Fruit fly (Drosophila melanogaster): ENCODE measurements around the gene RpS5a.

The RpS5a gene

DNA sequence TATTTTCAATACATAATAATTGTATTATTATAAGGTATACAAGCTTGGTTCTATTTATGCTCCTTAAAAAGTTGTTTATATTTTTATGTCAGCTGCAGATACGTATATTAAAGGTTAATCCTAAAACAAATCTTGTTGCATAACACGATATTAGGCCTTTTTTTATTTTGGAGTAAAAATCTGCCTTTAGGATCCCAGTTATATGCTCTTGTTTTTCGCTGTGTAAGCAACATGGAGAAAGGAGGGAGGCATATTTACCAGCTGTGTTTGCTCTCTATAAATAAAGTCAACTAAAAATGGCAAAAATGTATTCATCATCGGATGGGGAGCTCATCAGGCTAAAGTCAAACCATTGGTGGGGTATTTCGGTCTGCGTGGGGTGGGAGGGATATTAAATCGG lies 26.5 kb downstream of the RpS5a start (continued):
- TF ChIP-seq CG3281 (GFP tag; optimal IDR thresholded peaks at IDR 0.05) (no peak), CG9215 (GFP tag; IDR thresholded peaks at IDR 0.05) (no peak), Chrac-16 (GFP tag; optimal IDR thresholded peaks at IDR 0.05) (peak; percentile 2), zfh1 (GFP tag; IDR thresholded peaks at IDR 0.05) (no peak), rib (GFP tag; IDR thresholded peaks at IDR 0.05) (no peak), bab2 (GFP tag; optimal IDR thresholded peaks at IDR 0.05) (peak; percentile 9), row (GFP tag; IDR thresholded peaks at IDR 0.05) (0 out of 3 replicates have a peak, but pooled peaks have one; percentile 18)

DNA sequence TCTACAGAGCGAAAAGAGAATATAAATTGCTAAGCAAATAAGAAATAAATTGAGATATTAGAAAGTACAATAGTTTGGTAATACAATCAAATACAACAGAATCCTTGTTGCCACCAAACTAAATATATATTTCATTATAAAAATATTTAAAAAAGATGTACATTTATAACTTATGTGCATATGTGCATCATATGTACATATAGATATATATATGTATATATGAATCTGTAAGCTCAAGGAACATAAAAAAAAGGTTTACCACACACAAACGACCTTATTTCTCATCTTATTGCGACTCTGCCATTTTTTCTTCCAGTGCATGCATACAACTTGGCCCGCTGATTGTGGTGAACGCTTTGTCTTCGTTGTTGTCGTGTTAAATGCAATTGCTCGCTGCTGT lies 34.7 kb downstream of the RpS5a start:
- TF ChIP-seq gem (tag; optimal IDR thresholded peaks at IDR 0.05) (peak; percentile 62), dmrt11E (tag; optimal IDR thresholded peaks at IDR 0.05) (peak; percentile 37), phol (tag; optimal IDR thresholded peaks at IDR 0.05) (peak; percentile 2), CG12659 (GFP tag; optimal IDR thresholded peaks at IDR 0.05) (no peak), cas (GFP tag; IDR thresholded peaks at IDR 0.05) (no peak), bsh (GFP tag; optimal IDR thresholded peaks at IDR 0.05) (peak in 1 of 2 experiments; percentile 33), Sin3A (optimal IDR thresholded peaks at IDR 0.05) (no peak), CG31441 (GFP tag; IDR thresholded peaks at IDR 0.05) (0 out of 2 replicates have a peak, but pooled peaks have one; percentile 12), CG2116 (GFP tag; optimal IDR thresholded peaks at IDR 0.05) (no peak), CG13287 (GFP tag; IDR thresholded peaks at IDR 0.05; ENCODE audit: partially characterized antibody) (no peak), az2 (GFP tag; optimal IDR thresholded peaks at IDR 0.05) (peak; percentile 24), CG11504 (tag; optimal IDR thresholded peaks at IDR 0.05) (peak; percentile 51), H2.0 (GFP tag; IDR thresholded peaks at IDR 0.05) (no peak), Ravus (GFP tag; IDR thresholded peaks at IDR 0.05) (no peak), CG8478 (optimal IDR thresholded peaks at IDR 0.05) (no peak), CG34422 (GFP tag; IDR thresholded peaks at IDR 0.05) (no peak), ssp (GFP tag; IDR thresholded peaks at IDR 0.05) (no peak), CG12391 (tag; optimal IDR thresholded peaks at IDR 0.05) (peak; percentile 40), CG31388 (GFP tag; optimal IDR thresholded peaks at IDR 0.05) (no peak), dmrt99B (tag; optimal IDR thresholded peaks at IDR 0.05) (peak; percentile 44), unpg (GFP tag; optimal IDR thresholded peaks at IDR 0.05) (peak; percentile 17), Ssrp (tag; optimal IDR thresholded peaks at IDR 0.05) (peak; percentile 30), nmo (GFP tag; optimal IDR thresholded peaks at IDR 0.05) (peak; percentile 34), grau (tag; optimal IDR thresholded peaks at IDR 0.05) (peak; percentile 21), sisA (GFP tag; IDR thresholded peaks at IDR 0.05) (0 out of 2 replicates have a peak, but pooled peaks have one; percentile 17), gcm (GFP tag; optimal IDR thresholded peaks at IDR 0.05) (peak; percentile 23), CG18262 (tag; optimal IDR thresholded peaks at IDR 0.05) (peak; percentile 11), CTCF (GFP tag; optimal IDR thresholded peaks at IDR 0.05) (no peak), Hr3 (GFP tag; optimal IDR thresholded peaks at IDR 0.05) (peak; percentile 4), CG8388 (GFP tag; optimal IDR thresholded peaks at IDR 0.05) (peak; percentile 18), zf30C (GFP tag; optimal IDR thresholded peaks at IDR 0.05) (peak; percentile 33), Hmx (GFP tag; optimal IDR thresholded peaks at IDR 0.05) (no peak), Drgx (GFP tag; IDR thresholded peaks at IDR 0.05) (peak; percentile 55), CoRest (tag; optimal IDR thresholded peaks at IDR 0.05) (peak; percentile 27), Sox102F (GFP tag; optimal IDR thresholded peaks at IDR 0.05) (peak; percentile 65), bcd (GFP tag; optimal IDR thresholded peaks at IDR 0.05) (no peak), CG6791 (GFP tag; IDR thresholded peaks at IDR 0.05; ENCODE audit: partially characterized antibody) (no peak), sima (GFP tag; optimal IDR thresholded peaks at IDR 0.05) (no peak), Oli (tag; optimal IDR thresholded peaks at IDR 0.05) (peak; percentile 15), salm (tag; optimal IDR thresholded peaks at IDR 0.05) (no peak), CG9817 (tag; optimal IDR thresholded peaks at IDR 0.05) (no peak), CG15269 (tag; optimal IDR thresholded peaks at IDR 0.05) (peak; percentile 8), CG7839 (tag; optimal IDR thresholded peaks at IDR 0.05) (peak; percentile 48), Rx (GFP tag; IDR thresholded peaks at IDR 0.05) (no peak), CG9215 (GFP tag; IDR thresholded peaks at IDR 0.05) (no peak)

Measured in whole organism, embryonic.